Worm (Caenorhabditis elegans): ENCODE results near the gene C10C5.4.

C10C5.4 gene

DNA sequence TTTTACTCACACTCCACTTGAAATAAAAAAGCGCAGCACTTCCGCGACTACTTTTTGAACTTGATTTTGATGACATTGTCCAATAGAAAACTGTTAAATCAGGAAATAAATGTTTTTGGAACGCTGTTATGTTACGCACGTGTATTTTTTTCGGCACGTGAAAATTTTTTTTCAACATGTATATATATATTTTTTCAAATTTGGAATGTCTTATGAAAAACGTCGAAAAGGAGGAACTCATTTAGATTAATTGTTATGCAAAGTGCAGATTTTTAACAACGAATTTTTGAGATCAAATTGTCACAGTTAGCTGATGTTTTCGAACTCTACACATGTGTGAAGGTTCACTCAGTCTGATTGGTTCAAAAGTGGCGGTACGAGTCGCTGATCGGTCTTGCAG lies 20.2 kb downstream of the C10C5.4 start, which contains the start of gene F56D5.2:
Gene F56D5.2 (minus strand): TSS at position 101 of the 400 bp plus-strand sequence.
- TF ChIP-seq nhr-21 (tag; optimal IDR thresholded peaks at IDR 0.05) (no peak), mbf-1 (tag; optimal IDR thresholded peaks at IDR 0.05) (no peak), F13H6.1 (tag; optimal IDR thresholded peaks at IDR 0.05) (no peak), sma-3 (GFP tag; optimal IDR thresholded peaks at IDR 0.05) (no peak), C34F6.9 (tag; optimal IDR thresholded peaks at IDR 0.05) (no peak), nhr-23 (tag; optimal IDR thresholded peaks at IDR 0.05) (no peak), egl-27 (tag; optimal IDR thresholded peaks at IDR 0.05) (no peak), nhr-10 (tag; optimal IDR thresholded peaks at IDR 0.05) (no peak), nhr-12 (tag; optimal IDR thresholded peaks at IDR 0.05) (no peak), ztf-4 (tag; optimal IDR thresholded peaks at IDR 0.05) (no peak), aly-2 (tag; optimal IDR thresholded peaks at IDR 0.05) (no peak), ztf-11 (tag; optimal IDR thresholded peaks at IDR 0.05) (no peak), nhr-6 (tag; optimal IDR thresholded peaks at IDR 0.05) (no peak), peb-1 (tag; optimal IDR thresholded peaks at IDR 0.05) (no peak), nhr-77 (tag; optimal IDR thresholded peaks at IDR 0.05) (no peak), elt-3 (tag; optimal IDR thresholded peaks at IDR 0.05) (no peak), ceh-82 (tag; optimal IDR thresholded peaks at IDR 0.05) (no peak), mab-5 (tag; optimal IDR thresholded peaks at IDR 0.05) (no peak), Y55F3AM.14 (GFP tag; optimal IDR thresholded peaks at IDR 0.05) (no peak)

ce11 chrIV:9401715-9402114 lies 23.4 kb downstream of the C10C5.4 start, which contains the start of gene F56D5.6:
Gene F56D5.6 (plus strand): TSS chrIV:9401922.
- TF ChIP-seq ceh-82 (tag; optimal IDR thresholded peaks at IDR 0.05), result no peak
- no peak for TF ChIP-seq mdl-1 (tag; optimal IDR thresholded peaks at IDR 0.05)
- no peak for TF ChIP-seq sem-4 (tag; optimal IDR thresholded peaks at IDR 0.05)
- TF ChIP-seq R02D3.7 (tag; optimal IDR thresholded peaks at IDR 0.05), result no peak
- no peak for TF ChIP-seq lsy-2 (tag; optimal IDR thresholded peaks at IDR 0.05)
- no peak for TF ChIP-seq peb-1 (tag; optimal IDR thresholded peaks at IDR 0.05)
- peak; percentile 73 for TF ChIP-seq fos-1 (tag; optimal IDR thresholded peaks at IDR 0.05)
- no peak for TF ChIP-seq elt-1 (tag; optimal IDR thresholded peaks at IDR 0.05)
- no peak for TF ChIP-seq nhr-25 (tag; optimal IDR thresholded peaks at IDR 0.05)
- TF ChIP-seq dmd-4 (tag; optimal IDR thresholded peaks at IDR 0.05), result no peak
- no peak for TF ChIP-seq aly-2 (tag; optimal IDR thresholded peaks at IDR 0.05)
- TF ChIP-seq nhr-77 (tag; optimal IDR thresholded peaks at IDR 0.05), result no peak
- no peak for TF ChIP-seq nhr-129 (tag; optimal IDR thresholded peaks at IDR 0.05)
- TF ChIP-seq mab-5 (tag; optimal IDR thresholded peaks at IDR 0.05), result no peak
- TF ChIP-seq nhr-10 (tag; optimal IDR thresholded peaks at IDR 0.05), result no peak
- TF ChIP-seq gmeb-1 (tag; optimal IDR thresholded peaks at IDR 0.05), result peak; percentile 9
- TF ChIP-seq nhr-237 (tag; optimal IDR thresholded peaks at IDR 0.05), result no peak
- no peak for TF ChIP-seq F13H6.1 (tag; optimal IDR thresholded peaks at IDR 0.05)
- no peak for TF ChIP-seq C34F6.9 (tag; optimal IDR thresholded peaks at IDR 0.05)
- TF ChIP-seq nhr-11 (tag; optimal IDR thresholded peaks at IDR 0.05), result no peak
- no peak for TF ChIP-seq nhr-6 (tag; optimal IDR thresholded peaks at IDR 0.05)
- peak; percentile 34 for TF ChIP-seq sma-9 (GFP tag; optimal IDR thresholded peaks at IDR 0.05)
- TF ChIP-seq sma-9 (tag; optimal IDR thresholded peaks at IDR 0.05), result no peak

- TF ChIP-seq ceh-82 (tag; optimal IDR thresholded peaks at IDR 0.05), result no peak
- peak in 1 of 2 experiments; percentile 9 for TF ChIP-seq lsy-2 (tag; optimal IDR thresholded peaks at IDR 0.05)
- peak; percentile 14 for TF ChIP-seq C34F6.9 (tag; optimal IDR thresholded peaks at IDR 0.05)
- peak; percentile 88 for TF ChIP-seq gmeb-1 (tag; optimal IDR thresholded peaks at IDR 0.05)
- TF ChIP-seq lin-13 (GFP tag; optimal IDR thresholded peaks at IDR 0.05), result no peak
Observed at ce11 chrIV:9403761-9404420, 25.5 kb downstream of the C10C5.4 start.

ce11 chrIV:9408004-9408403 lies 29.7 kb downstream of the C10C5.4 start, which contains the start of gene F56D5.5:
Gene F56D5.5 (minus strand): TSS chrIV:9408104.
- TF ChIP-seq fos-1 (tag; optimal IDR thresholded peaks at IDR 0.05) (no peak), nhr-237 (tag; optimal IDR thresholded peaks at IDR 0.05) (no peak), blmp-1 (tag; optimal IDR thresholded peaks at IDR 0.05; ENCODE audit: insufficient read depth) (no peak), dmd-4 (tag; optimal IDR thresholded peaks at IDR 0.05) (no peak)

- no peak for TF ChIP-seq mbf-1 (tag; optimal IDR thresholded peaks at IDR 0.05)
- no peak for TF ChIP-seq lin-39 (tag; optimal IDR thresholded peaks at IDR 0.05)
- TF ChIP-seq snpc-4 (tag; optimal IDR thresholded peaks at IDR 0.05), result no peak
- no peak for TF ChIP-seq peb-1 (tag; optimal IDR thresholded peaks at IDR 0.05)
- no peak for TF ChIP-seq lsy-2 (tag; optimal IDR thresholded peaks at IDR 0.05)
- TF ChIP-seq nhr-12 (tag; optimal IDR thresholded peaks at IDR 0.05), result no peak
- no peak for TF ChIP-seq ceh-16 (tag; optimal IDR thresholded peaks at IDR 0.05)
- TF ChIP-seq mdl-1 (tag; optimal IDR thresholded peaks at IDR 0.05), result no peak
Observed at ce11 chrIV:9422408-9422807, 44.1 kb downstream of the C10C5.4 start, which contains the start of gene F56D5.9. Gene F56D5.9 (minus strand): TSS chrIV:9422508.
